Fruit fly (Drosophila melanogaster): Measurements from ENCODE around the gene ppk20.

The ppk20 gene

dm6 chr3R:29668777-29669176, at the start of gene ppk20, which contains the start of gene ppk30:
ppk20 (minus strand) TSS chr3R:29668877.
ppk30 (plus strand) TSS chr3R:29669149.
- no peak for TF ChIP-seq noc (tag; optimal IDR thresholded peaks at IDR 0.05)

DNA sequence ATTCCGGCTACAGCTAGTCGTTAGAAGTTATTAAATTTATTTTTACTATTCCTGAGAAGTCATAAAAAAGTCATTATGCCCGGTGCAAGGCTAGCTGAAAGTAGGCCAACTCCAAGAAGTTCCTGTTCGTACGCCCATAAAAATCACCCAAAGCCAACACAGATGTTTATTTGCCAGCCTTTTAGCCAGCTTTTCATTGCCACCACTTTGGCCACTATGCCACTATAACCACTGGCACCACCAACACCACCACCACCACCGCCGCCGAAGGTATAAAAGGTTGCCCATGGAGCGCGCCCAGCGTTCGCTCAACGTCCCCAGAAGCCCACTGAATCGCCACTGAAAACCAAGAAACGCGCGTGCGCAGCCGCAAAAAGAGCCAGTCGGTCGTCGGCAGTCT, 49.7 kb upstream of the ppk20 start, which contains the start of gene CG15506:
TSS of gene CG15506 (plus strand) at position 301 of the 400 bp plus-strand sequence.
- no peak for TF ChIP-seq noc (tag; optimal IDR thresholded peaks at IDR 0.05)

dm6 chr3R:29717519-29717918, 48.8 kb upstream of the ppk20 start:
- TF ChIP-seq noc (tag; optimal IDR thresholded peaks at IDR 0.05): no peak

DNA sequence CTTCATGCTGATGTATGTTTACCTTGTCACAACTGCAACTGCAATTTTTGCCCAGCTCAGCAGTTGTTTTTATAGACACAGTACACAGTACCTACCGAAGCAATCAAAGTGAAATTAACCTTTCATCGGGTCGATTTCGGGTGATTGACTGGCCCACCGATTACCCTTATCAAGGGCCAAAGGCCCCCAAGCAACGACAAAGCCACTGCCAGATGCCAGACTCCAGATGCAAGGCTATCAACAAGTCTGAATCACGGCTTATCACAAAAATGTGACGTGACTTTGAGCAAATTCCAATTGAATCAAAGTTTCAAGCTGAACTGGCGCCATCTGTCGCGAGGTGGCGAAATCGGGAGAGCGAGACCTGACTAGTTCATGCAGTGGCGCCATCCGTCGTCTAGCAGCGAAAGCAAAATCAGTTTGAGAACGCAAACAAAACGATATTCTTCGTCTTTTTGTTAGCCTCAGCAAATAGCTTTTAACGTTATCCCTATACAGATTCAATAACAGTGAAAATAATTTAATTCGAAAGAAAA, 48.2 kb upstream of the ppk20 start, which contains the start of gene Obp99b:
TSS of gene Obp99b (minus strand) at position 115 of the 536 bp plus-strand sequence.
- no peak for TF ChIP-seq noc (tag; optimal IDR thresholded peaks at IDR 0.05)

DNA sequence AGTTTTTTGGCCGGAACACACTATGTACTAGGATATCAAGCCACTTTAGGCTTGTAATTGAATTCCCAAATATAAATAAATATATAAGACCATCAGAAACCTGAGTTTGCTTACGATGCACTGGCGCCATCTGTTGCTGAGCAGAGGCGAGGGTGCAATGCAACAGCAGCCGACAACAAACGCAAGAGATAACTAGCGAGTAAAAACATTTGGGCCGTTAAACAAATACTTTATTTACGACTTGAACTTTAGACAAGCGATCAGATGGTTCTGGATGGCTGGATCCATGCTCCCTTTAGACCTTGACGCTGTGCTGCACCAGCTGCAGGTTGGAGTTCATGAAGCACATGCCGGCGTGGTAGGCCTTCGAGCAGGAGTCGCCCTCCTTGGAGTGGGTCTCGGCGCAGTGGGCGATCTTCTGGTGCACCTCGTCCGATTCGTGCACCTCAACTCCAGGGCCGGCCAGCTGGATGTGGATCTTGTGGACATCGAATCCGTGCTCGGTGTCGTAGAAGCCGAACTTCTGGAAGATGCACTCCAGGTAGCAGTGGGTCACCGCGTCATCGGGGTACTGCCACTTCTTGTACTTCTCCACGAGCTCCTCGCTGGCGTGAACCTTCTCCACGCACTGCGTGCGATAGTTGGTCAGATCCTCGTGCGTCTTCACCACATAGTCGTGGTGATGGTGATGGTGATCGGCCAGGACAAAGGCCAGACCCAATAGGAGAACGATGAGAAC, 47.5 kb upstream of the ppk20 start:
- TF ChIP-seq noc (tag; optimal IDR thresholded peaks at IDR 0.05): no peak

DNA sequence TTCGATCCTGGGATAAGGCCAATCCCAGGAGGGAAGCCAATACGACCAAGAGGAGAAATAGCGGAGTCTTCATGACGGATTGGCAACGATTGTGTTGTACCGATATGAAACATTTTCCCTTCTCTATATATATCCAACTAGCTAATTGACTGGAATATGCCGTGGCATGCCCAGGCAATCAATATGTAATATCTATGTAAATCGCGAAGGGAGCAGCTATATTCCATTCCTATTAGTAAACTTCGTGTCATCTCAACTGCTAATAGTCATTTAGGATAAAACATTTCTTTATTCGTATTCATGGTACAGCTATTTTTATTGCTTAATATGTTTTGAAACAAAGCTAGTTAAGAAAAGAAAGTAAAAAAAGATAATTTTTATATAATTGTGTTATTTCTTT, 46.6 kb upstream of the ppk20 start, which contains the start of gene Dup99B:
TSS of gene Dup99B (minus strand) at position 101 of the 400 bp plus-strand sequence.
- TF ChIP-seq noc (tag; optimal IDR thresholded peaks at IDR 0.05): no peak

- TF ChIP-seq noc (tag; optimal IDR thresholded peaks at IDR 0.05): no peak
These were observed 45.6 kb upstream of the ppk20 start, which contains the start of gene Obp99d for dm6 chr3R:29714314-29714713. Obp99d (plus strand) TSS chr3R:29714505.

DNA sequence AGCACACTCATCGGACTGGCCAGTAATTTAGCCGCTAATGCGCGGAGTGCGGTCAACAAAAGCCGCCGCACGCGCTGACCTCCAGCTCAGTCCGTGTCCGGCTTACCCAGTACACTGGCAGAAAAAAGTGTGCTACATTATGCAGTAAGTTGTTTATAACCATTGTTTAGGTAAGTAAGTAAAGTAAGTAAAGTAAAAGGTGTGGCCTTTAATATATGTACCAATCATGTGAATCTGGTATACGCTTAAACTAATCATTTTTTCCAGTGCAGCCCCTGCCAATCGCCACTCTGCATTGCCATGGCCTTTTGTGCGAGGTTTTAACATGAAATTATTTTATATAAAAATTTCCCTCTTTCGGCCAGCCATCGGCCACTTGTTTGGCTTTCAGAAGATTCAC, 42.8 kb upstream of the ppk20 start:
- no peak for TF ChIP-seq noc (tag; optimal IDR thresholded peaks at IDR 0.05)

- no peak for TF ChIP-seq noc (tag; optimal IDR thresholded peaks at IDR 0.05)
These were observed 39.6 kb upstream of the ppk20 start for dm6 chr3R:29708322-29708721.

dm6 chr3R:29707258-29707657, 38.6 kb upstream of the ppk20 start:
- TF ChIP-seq noc (tag; optimal IDR thresholded peaks at IDR 0.05): no peak

- TF ChIP-seq noc (tag; optimal IDR thresholded peaks at IDR 0.05): no peak
These were observed 37.2 kb upstream of the ppk20 start for dm6 chr3R:29705789-29706303.

dm6 chr3R:29704557-29704956, 35.9 kb upstream of the ppk20 start:
- TF ChIP-seq noc (tag; optimal IDR thresholded peaks at IDR 0.05): no peak

- TF ChIP-seq noc (tag; optimal IDR thresholded peaks at IDR 0.05): no peak
These were observed 33.1 kb upstream of the ppk20 start for dm6 chr3R:29701739-29702138.

dm6 chr3R:29699220-29699619, 30.5 kb upstream of the ppk20 start:
- TF ChIP-seq noc (tag; optimal IDR thresholded peaks at IDR 0.05): no peak

- no peak for TF ChIP-seq noc (tag; optimal IDR thresholded peaks at IDR 0.05)
These were observed 29.2 kb upstream of the ppk20 start for dm6 chr3R:29697841-29698240.

dm6 chr3R:29696359-29696758, 27.7 kb upstream of the ppk20 start:
- no peak for TF ChIP-seq noc (tag; optimal IDR thresholded peaks at IDR 0.05)

- no peak for TF ChIP-seq noc (tag; optimal IDR thresholded peaks at IDR 0.05)
These were observed 27.1 kb upstream of the ppk20 start for dm6 chr3R:29695744-29696143.
